Worm (Caenorhabditis elegans) whole organism, L4/young adult: ENCODE data around the gene nsun-5.

Experiments
- W03F9.2 ChIP-seq: fragments of 150-350 bp; optimal IDR thresholded peaks from 2 replicates; lab custom pipeline; 2014; ENCODE audit warnings: missing biosample characterization, missing genetic modification characterization
- him-1 ChIP-seq: sonication (generic microtip); optimal IDR thresholded peaks from 2 replicates; lab custom pipeline; 2016; ENCODE audit warnings: missing genotype, missing genetic modification reagents, missing genetic modification characterization, missing compliant biosample characterization

ce11 chrII:14935431-14936071 lies 33.9 kb upstream of the nsun-5 start:
- TF ChIP-seq him-1 (tag; lab: Kevin White, UChicago) (no peak), W03F9.2 (tag; lab: Kevin White, UChicago) (no peak)
